Fruit fly (Drosophila melanogaster) whole organism, embryonic: ENCODE results near the gene CG9682.
A peak's percentile ranks its signal among the peaks of the same experiment; 100 is the strongest.

Experiments
- Adf1 ChIP-seq: fragments of 200-800 bp; sonication (Bioruptor generic); IDR thresholded peaks from 2 replicates; pipeline ENCODE4 v1.3.6; 2022; ENCODE audit warnings: missing biosample characterization, missing genetic modification characterization
- CG10321 ChIP-seq: fragments of 200-800 bp; sonication (Bioruptor generic); IDR thresholded peaks from 2 replicates; pipeline ENCODE4 v1.3.6; 2022; ENCODE audit warnings: missing biosample characterization, missing genetic modification characterization
- CG10366 ChIP-seq: fragments of 200-800 bp; sonication (Bioruptor generic); IDR thresholded peaks from 2 replicates; pipeline ENCODE4 v1.3.6; 2022; ENCODE audit warnings: missing biosample characterization, missing genetic modification characterization
- CG10543 ChIP-seq: fragments of 200-800 bp; sonication (Bioruptor generic); optimal IDR thresholded peaks from 3 replicates; lab custom pipeline; 2017; ENCODE audit warnings: missing biosample characterization, mild to moderate bottlenecking, missing genetic modification characterization, moderate library complexity
- CG10959 ChIP-seq: fragments of 200-800 bp; sonication (Bioruptor generic); IDR thresholded peaks from 2 replicates; pipeline ENCODE4 v1.3.6; 2022; ENCODE audit warnings: missing biosample characterization, missing genetic modification characterization
- CG12071 ChIP-seq: fragments of 200-800 bp; sonication (Bioruptor generic); optimal IDR thresholded peaks from 3 replicates; lab custom pipeline; 2018; ENCODE audit warnings: missing biosample characterization, mild to moderate bottlenecking, missing genetic modification characterization
- CG12104 ChIP-seq: fragments of 200-800 bp; sonication (Bioruptor generic); optimal IDR thresholded peaks from 3 replicates; lab custom pipeline; 2016; ENCODE audit warnings: missing biosample characterization, missing genetic modification characterization
- CG12155 ChIP-seq: fragments of 200-800 bp; sonication (Bioruptor generic); optimal IDR thresholded peaks from 3 replicates; lab custom pipeline; 2016; ENCODE audit warnings: missing biosample characterization, missing genetic modification characterization
- CG14014 ChIP-seq: fragments of 200-800 bp; sonication (Bioruptor generic); IDR thresholded peaks from 2 replicates; pipeline ENCODE4 v1.3.6; 2022; ENCODE audit warnings: missing biosample characterization, missing genetic modification characterization
- CG16815 ChIP-seq: fragments of 200-800 bp; sonication (Bioruptor generic); optimal IDR thresholded peaks from 3 replicates; lab custom pipeline; 2017; ENCODE audit warnings: missing biosample characterization, mild to moderate bottlenecking, missing genetic modification characterization
- CG2712 ChIP-seq: fragments of 200-800 bp; optimal IDR thresholded peaks from 3 replicates; lab custom pipeline; 2019; ENCODE audit warnings: missing biosample characterization, mild to moderate bottlenecking, missing genetic modification characterization, moderate library complexity
- CG31388 ChIP-seq: fragments of 200-800 bp; sonication (Bioruptor generic); optimal IDR thresholded peaks from 2 replicates; lab custom pipeline; 2016; ENCODE audit warnings: missing biosample characterization, missing genetic modification characterization
- CG33557 ChIP-seq: fragments of 200-800 bp; sonication (Bioruptor generic); optimal IDR thresholded peaks from 2 replicates; lab custom pipeline; 2019; ENCODE audit warnings: missing biosample characterization, mild to moderate bottlenecking, missing genetic modification characterization, moderate library complexity
- CG3847 ChIP-seq: fragments of 200-800 bp; sonication (Bioruptor generic); IDR thresholded peaks from 2 replicates; pipeline ENCODE4 v1.3.6; 2022; ENCODE audit warnings: missing biosample characterization, missing genetic modification characterization
- CG4328 ChIP-seq: fragments of 200-800 bp; sonication (Bioruptor generic); optimal IDR thresholded peaks from 3 replicates; lab custom pipeline; 2017; ENCODE audit warnings: missing biosample characterization, missing genetic modification reagents, missing genetic modification characterization
- CG4360 ChIP-seq: fragments of 200-800 bp; sonication (Bioruptor generic); IDR thresholded peaks from 2 replicates; pipeline ENCODE4 v1.3.6; 2022; ENCODE audit warnings: missing biosample characterization, missing genetic modification characterization
- CG7839 ChIP-seq: fragments of 200-800 bp; sonication (Bioruptor generic); optimal IDR thresholded peaks from 3 replicates; lab custom pipeline; 2018; ENCODE audit warnings: missing biosample characterization, mild to moderate bottlenecking, missing genetic modification characterization, moderate library complexity
- CG8765 ChIP-seq: fragments of 200-800 bp; sonication (Bioruptor generic); IDR thresholded peaks from 2 replicates; pipeline ENCODE4 v1.3.6; 2022; ENCODE audit warnings: missing biosample characterization, missing genetic modification characterization
- CkIIα-i1 ChIP-seq: fragments of 200-800 bp; sonication (Bioruptor generic); IDR thresholded peaks from 2 replicates; pipeline ENCODE4 v1.3.6; 2022; ENCODE audit warnings: missing biosample characterization, missing genetic modification characterization
- Deaf1 ChIP-seq: fragments of 200-800 bp; optimal IDR thresholded peaks from 3 replicates; lab custom pipeline; 2019; ENCODE audit warnings: missing biosample characterization, mild to moderate bottlenecking, missing genetic modification characterization, moderate library complexity
- Dref ChIP-seq: fragments of 200-800 bp; sonication (Bioruptor generic); IDR thresholded peaks from 2 replicates; pipeline ENCODE4 v1.3.6; 2022; ENCODE audit warnings: missing biosample characterization, missing genetic modification characterization
- ERR ChIP-seq: fragments of 200-800 bp; sonication (Bioruptor generic); optimal IDR thresholded peaks from 2 replicates; lab custom pipeline; 2016; ENCODE audit warnings: missing biosample characterization, missing genetic modification characterization
- Mad ChIP-seq: fragments of 200-800 bp; sonication (Bioruptor generic); optimal IDR thresholded peaks from 2 replicates; lab custom pipeline; 2016; ENCODE audit warnings: missing biosample characterization, missing genetic modification characterization
- Max ChIP-seq: fragments of 200-800 bp; sonication (Bioruptor generic); optimal IDR thresholded peaks from 2 replicates; lab custom pipeline; 2016; ENCODE audit warnings: missing biosample characterization, mild to moderate bottlenecking, missing genetic modification characterization
- Mes4 ChIP-seq: fragments of 200-800 bp; sonication (Bioruptor generic); optimal IDR thresholded peaks from 2 replicates; lab custom pipeline; 2016; ENCODE audit warnings: missing biosample characterization, missing genetic modification characterization
- Mrtf ChIP-seq: fragments of 200-800 bp; sonication (Bioruptor generic); IDR thresholded peaks from 3 replicates; pipeline ENCODE4 v1.3.6; 2022; ENCODE audit warnings: missing biosample characterization, missing genetic modification characterization
- Six4 ChIP-seq: fragments of 200-800 bp; sonication (Bioruptor generic); optimal IDR thresholded peaks from 2 replicates; lab custom pipeline; 2016; ENCODE audit warnings: missing biosample characterization, missing genetic modification characterization
- bab2 ChIP-seq: fragments of 200-800 bp; sonication (Bioruptor generic); optimal IDR thresholded peaks from 2 replicates; lab custom pipeline; 2016; ENCODE audit warnings: missing biosample characterization, missing genetic modification characterization
- bowl ChIP-seq: fragments of 200-800 bp; sonication (Bioruptor generic); IDR thresholded peaks from 2 replicates; pipeline ENCODE4 v1.3.6; 2022; ENCODE audit warnings: missing biosample characterization, missing genetic modification characterization
- br ChIP-seq: fragments of >200 bp; optimal IDR thresholded peaks from 2 replicates; lab custom pipeline; 2017
- cato ChIP-seq: fragments of 200-800 bp; sonication (Bioruptor generic); optimal IDR thresholded peaks from 2 replicates; lab custom pipeline; 2016; ENCODE audit warnings: missing biosample characterization, missing genetic modification characterization, borderline replicate concordance
- chm ChIP-seq: fragments of 200-800 bp; sonication (Bioruptor generic); IDR thresholded peaks from 2 replicates; pipeline ENCODE4 v1.3.6; 2022; ENCODE audit warnings: missing biosample characterization, missing genetic modification characterization
- cwo ChIP-seq: fragments of 200-800 bp; sonication (Bioruptor generic); optimal IDR thresholded peaks from 3 replicates; lab custom pipeline; 2017; ENCODE audit warnings: missing biosample characterization, missing genetic modification characterization, mild to moderate bottlenecking, moderate library complexity, missing genetic modification reagents
- dpn ChIP-seq, 2 experiments: fragments of 200-800 bp; sonication (Bioruptor generic); optimal IDR thresholded peaks; 3 replicates each; lab custom pipeline; 2016; ENCODE audit warnings: missing biosample characterization in 2 of 2, missing genetic modification characterization in 2 of 2
- gsb-n ChIP-seq: fragments of 200-800 bp; sonication (Bioruptor generic); optimal IDR thresholded peaks from 3 replicates; lab custom pipeline; 2018; ENCODE audit warnings: missing biosample characterization, mild to moderate bottlenecking, missing genetic modification characterization
- gt ChIP-seq: fragments of 200-800 bp; sonication (Bioruptor generic); IDR thresholded peaks from 2 replicates; pipeline ENCODE4 v1.3.6; 2022; ENCODE audit warnings: missing biosample characterization, missing genetic modification characterization
- inv ChIP-seq: fragments of 200-800 bp; sonication (Bioruptor generic); IDR thresholded peaks from 2 replicates; pipeline ENCODE4 v1.3.6; 2022; ENCODE audit warnings: missing biosample characterization, missing genetic modification characterization; ENCODE audit not compliant: partially characterized antibody
- kay ChIP-seq: fragments of 200-800 bp; sonication (Bioruptor generic); optimal IDR thresholded peaks from 2 replicates; lab custom pipeline; 2016; ENCODE audit warnings: missing biosample characterization, missing genetic modification characterization
- ken ChIP-seq: fragments of 200-800 bp; sonication (Bioruptor generic); IDR thresholded peaks from 3 replicates; pipeline ENCODE4 v1.3.6; 2022; ENCODE audit warnings: missing biosample characterization, missing genetic modification characterization
- nerfin-2 ChIP-seq: fragments of 200-800 bp; sonication (Bioruptor generic); IDR thresholded peaks from 2 replicates; pipeline ENCODE4 v1.3.6; 2022; ENCODE audit warnings: missing biosample characterization, missing genetic modification characterization; ENCODE audit not compliant: partially characterized antibody
- pho ChIP-seq: fragments of 200-800 bp; sonication (Bioruptor generic); optimal IDR thresholded peaks from 2 replicates; lab custom pipeline; 2016; ENCODE audit warnings: missing biosample characterization, missing genetic modification characterization
- psq ChIP-seq: fragments of 200-800 bp; sonication (Bioruptor generic); optimal IDR thresholded peaks from 2 replicates; lab custom pipeline; 2017; ENCODE audit warnings: missing biosample characterization, missing genetic modification characterization
- pum ChIP-seq: fragments of 200-800 bp; sonication (Bioruptor generic); optimal IDR thresholded peaks from 2 replicates; lab custom pipeline; 2016; ENCODE audit warnings: missing biosample characterization, missing genetic modification characterization
- ranshi ChIP-seq: fragments of 200-800 bp; sonication (Bioruptor generic); IDR thresholded peaks from 2 replicates; pipeline ENCODE4 v1.3.6; 2022; ENCODE audit warnings: missing biosample characterization, missing genetic modification characterization
- run ChIP-seq: fragments of 200-800 bp; sonication (Bioruptor generic); optimal IDR thresholded peaks from 3 replicates; lab custom pipeline; 2018; ENCODE audit warnings: missing biosample characterization, mild to moderate bottlenecking, missing genetic modification characterization
- sima ChIP-seq: fragments of 200-800 bp; sonication (Bioruptor generic); optimal IDR thresholded peaks from 2 replicates; lab custom pipeline; 2016; ENCODE audit warnings: missing biosample characterization, missing genetic modification characterization
- slp2 ChIP-seq: fragments of 200-800 bp; sonication (Bioruptor generic); optimal IDR thresholded peaks from 2 replicates; lab custom pipeline; 2016; ENCODE audit warnings: missing biosample characterization, missing genetic modification characterization
- sqz ChIP-seq: fragments of 200-800 bp; sonication (Bioruptor generic); optimal IDR thresholded peaks from 3 replicates; lab custom pipeline; 2018; ENCODE audit warnings: missing biosample characterization, mild to moderate bottlenecking, missing genetic modification characterization
- ssp ChIP-seq: fragments of 200-800 bp; sonication (Bioruptor generic); IDR thresholded peaks from 2 replicates; pipeline ENCODE4 v1.3.6; 2022; ENCODE audit warnings: missing biosample characterization, missing genetic modification characterization
- tgo ChIP-seq: fragments of 200-800 bp; sonication (Bioruptor generic); IDR thresholded peaks from 3 replicates; pipeline ENCODE4 v1.3.6; 2022; ENCODE audit warnings: missing biosample characterization, missing genetic modification characterization
- unc-4 ChIP-seq: fragments of 200-800 bp; sonication (Bioruptor generic); IDR thresholded peaks from 2 replicates; pipeline ENCODE4 v1.3.6; 2022; ENCODE audit warnings: missing biosample characterization, missing genetic modification characterization; ENCODE audit not compliant: partially characterized antibody

CG9682 gene

dm6 chr3R:30208766-30209484 is 41.8 kb upstream of the CG9682 start, which contains the start of gene RpS7 (continued):
- TF ChIP-seq bab2 (GFP tag; lab: Kevin White, UChicago) = peak; percentile 23
- TF ChIP-seq CG8765 (GFP tag; lab: Robert Waterston, UW) = peak; percentile 50; the same call in 1 of the 2 replicates
- peak; percentile 80 for TF ChIP-seq ranshi
- TF ChIP-seq br (lab: Kevin White, UChicago) = no peak
- peak; percentile 85 for TF ChIP-seq CG3847 (GFP tag; lab: Robert Waterston, UW)
- peak; percentile 37 for TF ChIP-seq slp2 (GFP tag; lab: Kevin White, UChicago)
- peak; percentile 82 for TF ChIP-seq Dref (GFP tag; lab: Robert Waterston, UW)
- peak; percentile 82 for TF ChIP-seq Mes4 (GFP tag; lab: Kevin White, UChicago)
- TF ChIP-seq CG10321 (GFP tag; lab: Robert Waterston, UW) = peak; percentile 39; the same call in 1 of the 2 replicates
- peak; percentile 72 for TF ChIP-seq CG12155 (GFP tag; lab: Kevin White, UChicago)
- peak; percentile 96 for TF ChIP-seq unc-4 (GFP tag; lab: Robert Waterston, UW)
- peak; percentile 35 for TF ChIP-seq Deaf1 (tag; lab: Kevin White, UChicago)
- peak; percentile 88 for TF ChIP-seq CG10543 (GFP tag; lab: Kevin White, UChicago)
- peak; percentile 26 to 27 for TF ChIP-seq dpn (GFP tag; optimal IDR thresholded peaks at IDR 0.05; lab: Kevin White, UChicago)
- TF ChIP-seq CG16815 (GFP tag; lab: Kevin White, UChicago) = no peak
- TF ChIP-seq CG14014 = peak; percentile 76
- peak; percentile 85 for TF ChIP-seq chm
- TF ChIP-seq ssp (GFP tag; lab: Robert Waterston, UW) = peak; percentile 39; the same call in 1 of the 2 replicates
- TF ChIP-seq Six4 (GFP tag; lab: Kevin White, UChicago) = peak; percentile 23
- TF ChIP-seq CkIIα-i1 (GFP tag; lab: Robert Waterston, UW) = no peak
- TF ChIP-seq bowl = peak; percentile 65
- peak; percentile 53 for TF ChIP-seq Adf1
- peak; percentile 73 for TF ChIP-seq CG10366 (GFP tag; lab: Robert Waterston, UW)
- no peak for TF ChIP-seq sima (GFP tag; lab: Kevin White, UChicago)
- peak; percentile 17; the same call in 1 of the 2 replicates for TF ChIP-seq gt (GFP tag; lab: Robert Waterston, UW)
- peak; percentile 56 for TF ChIP-seq pho (GFP tag; lab: Kevin White, UChicago)
- peak; percentile 71 for TF ChIP-seq sqz
- TF ChIP-seq ERR (GFP tag; lab: Kevin White, UChicago) = no peak
- TF ChIP-seq psq (GFP tag; lab: Kevin White, UChicago) = no peak
- no peak for TF ChIP-seq kay (GFP tag; lab: Kevin White, UChicago)
- TF ChIP-seq Mad = peak; percentile 50
- TF ChIP-seq cwo = peak; percentile 32
- peak; percentile 66 for TF ChIP-seq tgo
- peak; percentile 69 for TF ChIP-seq CG2712
- TF ChIP-seq CG4328 = peak; percentile 76
- no peak; the same call in 2 of the 3 replicates for TF ChIP-seq Mrtf (GFP tag; lab: Robert Waterston, UW)
- TF ChIP-seq CG4360 (GFP tag; lab: Robert Waterston, UW) = peak; percentile 43; the same call in 1 of the 2 replicates
- TF ChIP-seq CG7839 (tag; lab: Kevin White, UChicago) = peak; percentile 70
- TF ChIP-seq cato = peak; percentile 20
- TF ChIP-seq ken (GFP tag; lab: Robert Waterston, UW) = peak; percentile 71; the same call in 2 of the 3 replicates
- peak; percentile 50 for TF ChIP-seq CG33557 (GFP tag; lab: Kevin White, UChicago)
- TF ChIP-seq run (tag; lab: Kevin White, UChicago) = peak; percentile 67
- TF ChIP-seq inv (GFP tag; lab: Robert Waterston, UW) = peak; percentile 98
- no peak for TF ChIP-seq CG31388 (GFP tag; lab: Kevin White, UChicago)
- TF ChIP-seq pum (GFP tag; lab: Kevin White, UChicago) = no peak
- TF ChIP-seq nerfin-2 (GFP tag; lab: Robert Waterston, UW) = peak; percentile 95
- peak; percentile 85 for TF ChIP-seq CG12071 (GFP tag; lab: Kevin White, UChicago)
- peak; percentile 25 for TF ChIP-seq Max (GFP tag; lab: Kevin White, UChicago)
- TF ChIP-seq CG12104 (GFP tag; lab: Kevin White, UChicago) = peak; percentile 70
- TF ChIP-seq gsb-n (tag; lab: Kevin White, UChicago) = peak; percentile 46
- TF ChIP-seq CG10959 (GFP tag; lab: Robert Waterston, UW) = peak; percentile 59
